Worm (Caenorhabditis elegans) whole organism, midembryonic: ENCODE results near the gene Y77E11A.8.

Experiments used
- T22C8.4 ChIP-seq: fragments of 200-800 bp; sonication (Bioruptor generic); IDR thresholded peaks from 2 replicates; pipeline ENCODE4 v1.3.6; 2022; ENCODE audit warnings: missing genetic modification characterization, missing compliant biosample characterization
- cog-1 ChIP-seq: sonication (generic microtip); optimal IDR thresholded peaks from 2 replicates; lab custom pipeline; 2016; ENCODE audit warnings: missing genetic modification characterization, missing compliant biosample characterization
- flt-1 ChIP-seq: fragments of 200-800 bp; sonication (Bioruptor generic); IDR thresholded peaks from 2 replicates; pipeline ENCODE4 v1.3.6; 2022; ENCODE audit warnings: missing genetic modification characterization, missing compliant biosample characterization
- klf-2 ChIP-seq: fragments of 200-800 bp; sonication (Bioruptor generic); conservative IDR thresholded peaks from 2 replicates; pipeline ENCODE4 v1.3.6; 2022; ENCODE audit warnings: missing genetic modification reagents, missing genetic modification characterization, missing compliant biosample characterization
- med-1 ChIP-seq: sonication (generic microtip); optimal IDR thresholded peaks from 2 replicates; lab custom pipeline; 2017; ENCODE audit warnings: missing genetic modification characterization, mild to moderate bottlenecking, missing compliant biosample characterization, antibody characterized with exemption, missing genetic modification reagents; ENCODE audit not compliant: insufficient read depth
- ref-1 ChIP-seq: fragments of 200-800 bp; sonication (Bioruptor generic); conservative IDR thresholded peaks from 2 replicates; pipeline ENCODE4 v1.3.6; 2022; ENCODE audit warnings: missing genetic modification reagents, missing genetic modification characterization, missing compliant biosample characterization
- tab-1 ChIP-seq: fragments of 200-800 bp; sonication (Bioruptor generic); IDR thresholded peaks from 2 replicates; pipeline ENCODE4 v1.3.6; 2022; ENCODE audit warnings: missing genetic modification characterization, missing compliant biosample characterization
- ztf-23 ChIP-seq: fragments of 200-800 bp; sonication (Bioruptor generic); IDR thresholded peaks from 2 replicates; pipeline ENCODE4 v1.3.6; 2022; ENCODE audit warnings: missing genetic modification reagents, missing genetic modification characterization, missing compliant biosample characterization
- ztf-29 ChIP-seq: fragments of 200-800 bp; sonication (Bioruptor generic); IDR thresholded peaks from 2 replicates; pipeline ENCODE4 v1.3.6; 2022; ENCODE audit warnings: missing genetic modification reagents, missing genetic modification characterization, missing compliant biosample characterization

ce11 chrIV:1390102-1390501, 34.8 kb downstream of the Y77E11A.8 start:
- TF ChIP-seq cog-1 (tag; lab: Kevin White, UChicago): no peak
- TF ChIP-seq ztf-29 (GFP tag; lab: Robert Waterston, UW): no peak
- no peak for TF ChIP-seq ref-1 (GFP tag; lab: Robert Waterston, UW)
- TF ChIP-seq med-1 (GFP tag; lab: Kevin White, UChicago): no peak
- TF ChIP-seq flt-1 (GFP tag; lab: Robert Waterston, UW): no peak
- TF ChIP-seq klf-2 (GFP tag; lab: Robert Waterston, UW): no peak
- TF ChIP-seq ztf-23 (GFP tag; lab: Robert Waterston, UW): no peak
- TF ChIP-seq tab-1 (GFP tag; lab: Robert Waterston, UW): no peak
- no peak for TF ChIP-seq T22C8.4
